Worm (Caenorhabditis elegans): Measurements from ENCODE around the gene col-141.

- TF ChIP-seq snpc-4 (GFP tag; optimal IDR thresholded peaks at IDR 0.05), result no peak
- no peak for TF ChIP-seq snpc-4 (tag; optimal IDR thresholded peaks at IDR 0.05)
- no peak for TF ChIP-seq gei-17 (GFP tag; optimal IDR thresholded peaks at IDR 0.05)
- TF ChIP-seq hlh-12 (tag; optimal IDR thresholded peaks at IDR 0.05), result no peak
- TF ChIP-seq somi-1 (GFP tag; optimal IDR thresholded peaks at IDR 0.05), result no peak
- TF ChIP-seq rpc-1 (optimal IDR thresholded peaks at IDR 0.05), result no peak
- no peak for TF ChIP-seq rpc-1 (tag; optimal IDR thresholded peaks at IDR 0.05)
Measured at ce11 chrV:6792565-6792964, 36.9 kb upstream of the col-141 start, which contains the start of gene gck-2.
